Fruit fly (Drosophila melanogaster) whole organism, adult: ENCODE results near the gene dpr8.

Experiments
- bab1 ChIP-seq: fragments of 200-800 bp; sonication (Bioruptor generic); optimal IDR thresholded peaks from 3 replicates; lab custom pipeline; 2019; ENCODE audit warnings: missing biosample characterization, mild to moderate bottlenecking, missing genetic modification characterization, moderate library complexity
- cnc ChIP-seq, 2 experiments: fragments of >200 bp; optimal IDR thresholded peaks; 2 replicates each; lab custom pipeline; 2017
- kay ChIP-seq: fragments of 200-800 bp; sonication (Bioruptor generic); peaks from one replicate; lab custom pipeline; 2016; ENCODE audit warnings: missing biosample characterization, missing genetic modification characterization, borderline replicate concordance
- toe ChIP-seq: fragments of 200-800 bp; sonication (Bioruptor generic); optimal IDR thresholded peaks from 2 replicates; lab custom pipeline; 2016; ENCODE audit warnings: missing biosample characterization, missing genetic modification characterization

- TF ChIP-seq kay (no peak), bab1 (no peak), toe (GFP tag; lab: Kevin White, UChicago) (no peak), cnc (optimal IDR thresholded peaks at IDR 0.05; lab: Kevin White, UChicago) (no peak)
These were observed 124.8 kb downstream of the dpr8 start for dm6 chrX:14446853-14447252.
